Fruit fly (Drosophila melanogaster) whole organism, embryonic: ENCODE results near the gene Iris.

Experiments used
- Atf-2 ChIP-seq: fragments of 200-800 bp; sonication (Bioruptor generic); optimal IDR thresholded peaks from 2 replicates; lab custom pipeline; 2016; ENCODE audit warnings: missing biosample characterization, missing genetic modification characterization
- Blimp-1 ChIP-seq: fragments of 200-800 bp; sonication (Bioruptor generic); optimal IDR thresholded peaks from 3 replicates; lab custom pipeline; 2018; ENCODE audit warnings: missing biosample characterization, missing genetic modification characterization, mild to moderate bottlenecking, moderate library complexity, missing genetic modification reagents
- CG11247 ChIP-seq: fragments of 200-800 bp; sonication (Bioruptor generic); IDR thresholded peaks from 2 replicates; pipeline ENCODE4 v1.3.6; 2022; ENCODE audit warnings: missing biosample characterization, missing genetic modification characterization
- CG11695 ChIP-seq: fragments of 200-800 bp; sonication (Bioruptor generic); IDR thresholded peaks from 3 replicates; pipeline ENCODE4 v1.3.6; 2022; ENCODE audit warnings: missing biosample characterization, missing genetic modification characterization
- CG12155 ChIP-seq: fragments of 200-800 bp; sonication (Bioruptor generic); optimal IDR thresholded peaks from 3 replicates; lab custom pipeline; 2016; ENCODE audit warnings: missing biosample characterization, missing genetic modification characterization
- CG12236 ChIP-seq: fragments of 200-800 bp; sonication (Bioruptor generic); optimal IDR thresholded peaks from 2 replicates; lab custom pipeline; 2016; ENCODE audit warnings: missing biosample characterization, missing genetic modification characterization
- CG1529 ChIP-seq: fragments of 200-800 bp; sonication (Bioruptor generic); optimal IDR thresholded peaks from 3 replicates; lab custom pipeline; 2018; ENCODE audit warnings: missing biosample characterization, missing genetic modification characterization
- CG17361 ChIP-seq: fragments of 200-800 bp; sonication (Bioruptor generic); IDR thresholded peaks from 3 replicates; pipeline ENCODE4 v1.3.6; 2022; ENCODE audit warnings: missing biosample characterization, missing genetic modification characterization
- CG2116 ChIP-seq: fragments of 200-800 bp; sonication (Bioruptor generic); optimal IDR thresholded peaks from 3 replicates; lab custom pipeline; 2018; ENCODE audit warnings: missing biosample characterization, mild to moderate bottlenecking, missing genetic modification characterization
- CG30431 ChIP-seq: fragments of 200-800 bp; sonication (Bioruptor generic); optimal IDR thresholded peaks from 2 replicates; lab custom pipeline; 2017; ENCODE audit warnings: missing biosample characterization, missing genetic modification characterization
- CG31224 ChIP-seq: fragments of 200-800 bp; sonication (Bioruptor generic); IDR thresholded peaks from 2 replicates; pipeline ENCODE4 v1.3.6; 2022; ENCODE audit warnings: missing biosample characterization, missing genetic modification characterization
- CG3281 ChIP-seq: fragments of 200-800 bp; sonication (Bioruptor generic); optimal IDR thresholded peaks from 3 replicates; lab custom pipeline; 2017; ENCODE audit warnings: missing biosample characterization, mild to moderate bottlenecking, missing genetic modification characterization
- CG8290 ChIP-seq, 3 experiments: fragments of 200-800 bp; sonication (Bioruptor generic); optimal IDR thresholded peaks; 2 replicates each; lab custom pipeline; 2016 to 2019; ENCODE audit warnings: missing biosample characterization in 3 of 3, missing genetic modification characterization in 3 of 3, mild to moderate bottlenecking in 2 of 3, moderate library complexity in 1 of 3
- CG9727 ChIP-seq: fragments of 200-800 bp; sonication (Bioruptor generic); optimal IDR thresholded peaks from 3 replicates; lab custom pipeline; 2017; ENCODE audit warnings: missing biosample characterization, mild to moderate bottlenecking, missing genetic modification characterization
- Deaf1 ChIP-seq: fragments of 200-800 bp; optimal IDR thresholded peaks from 3 replicates; lab custom pipeline; 2019; ENCODE audit warnings: missing biosample characterization, mild to moderate bottlenecking, missing genetic modification characterization, moderate library complexity
- Drgx ChIP-seq: fragments of 200-800 bp; sonication (Bioruptor generic); IDR thresholded peaks from 2 replicates; pipeline ENCODE4 v1.3.6; 2022; ENCODE audit warnings: missing biosample characterization, missing genetic modification characterization
- Gug ChIP-seq: fragments of 200-800 bp; sonication (Bioruptor generic); IDR thresholded peaks from 4 replicates; pipeline ENCODE4 v1.3.6; 2022; ENCODE audit warnings: missing biosample characterization, missing genetic modification characterization
- HmgZ ChIP-seq: fragments of 200-800 bp; sonication (Bioruptor generic); optimal IDR thresholded peaks from 2 replicates; lab custom pipeline; 2018; ENCODE audit warnings: missing biosample characterization, mild to moderate bottlenecking, missing genetic modification characterization
- Kr ChIP-seq: fragments of 200-800 bp; sonication (Bioruptor generic); optimal IDR thresholded peaks from 2 replicates; lab custom pipeline; 2017; ENCODE audit warnings: missing biosample characterization, mild to moderate bottlenecking, missing genetic modification characterization
- NC2α ChIP-seq: fragments of 200-800 bp; sonication (Bioruptor generic); optimal IDR thresholded peaks from 2 replicates; lab custom pipeline; 2016; ENCODE audit warnings: missing biosample characterization, missing genetic modification characterization
- Nf-YB ChIP-seq: fragments of 200-800 bp; sonication (Bioruptor generic); optimal IDR thresholded peaks from 3 replicates; lab custom pipeline; 2019; ENCODE audit warnings: missing biosample characterization, mild to moderate bottlenecking, missing genetic modification characterization, moderate library complexity
- Sox100B ChIP-seq: fragments of 200-800 bp; sonication (Bioruptor generic); optimal IDR thresholded peaks from 3 replicates; lab custom pipeline; 2018; ENCODE audit warnings: missing biosample characterization, mild to moderate bottlenecking, missing genetic modification characterization
- ap ChIP-seq: fragments of 200-800 bp; sonication (Bioruptor generic); IDR thresholded peaks from 2 replicates; pipeline ENCODE4 v1.3.6; 2022; ENCODE audit warnings: missing biosample characterization, missing genetic modification characterization
- bowl ChIP-seq: fragments of 200-800 bp; sonication (Bioruptor generic); IDR thresholded peaks from 2 replicates; pipeline ENCODE4 v1.3.6; 2022; ENCODE audit warnings: missing biosample characterization, missing genetic modification characterization
- crol ChIP-seq: fragments of 200-800 bp; sonication (Bioruptor generic); IDR thresholded peaks from 2 replicates; pipeline ENCODE4 v1.3.6; 2022; ENCODE audit warnings: missing biosample characterization, missing genetic modification characterization
- crp ChIP-seq, 2 experiments: fragments of 200-800 bp; sonication (Bioruptor generic); optimal IDR thresholded peaks; 2 replicates in 1 of 2; 3 replicates in 1 of 2; lab custom pipeline; 2017; ENCODE audit warnings: missing biosample characterization in 2 of 2, missing genetic modification characterization in 2 of 2, mild to moderate bottlenecking in 1 of 2, moderate library complexity in 1 of 2
- dmrt11E ChIP-seq: fragments of 200-800 bp; sonication (Bioruptor generic); optimal IDR thresholded peaks from 3 replicates; lab custom pipeline; 2018; ENCODE audit warnings: missing biosample characterization, mild to moderate bottlenecking, missing genetic modification characterization, moderate library complexity
- dmrt99B ChIP-seq: fragments of 200-800 bp; sonication (Bioruptor generic); optimal IDR thresholded peaks from 2 replicates; lab custom pipeline; 2018; ENCODE audit warnings: missing biosample characterization, mild to moderate bottlenecking, missing genetic modification characterization, moderate library complexity
- ems ChIP-seq: fragments of 200-800 bp; sonication (Bioruptor generic); optimal IDR thresholded peaks from 3 replicates; lab custom pipeline; 2016; ENCODE audit warnings: missing biosample characterization, missing genetic modification characterization
- eyg ChIP-seq: fragments of 200-800 bp; sonication (Bioruptor generic); optimal IDR thresholded peaks from 3 replicates; lab custom pipeline; 2016; ENCODE audit warnings: missing biosample characterization, missing genetic modification characterization
- ftz-f1 ChIP-seq: fragments of 200-800 bp; sonication (Bioruptor generic); optimal IDR thresholded peaks from 2 replicates; lab custom pipeline; 2016; ENCODE audit warnings: missing biosample characterization, missing genetic modification characterization
- gcm ChIP-seq: fragments of 200-800 bp; sonication (Bioruptor generic); optimal IDR thresholded peaks from 2 replicates; lab custom pipeline; 2019; ENCODE audit warnings: missing biosample characterization, mild to moderate bottlenecking, missing genetic modification characterization, moderate library complexity
- hb ChIP-seq: fragments of 200-800 bp; sonication (Bioruptor generic); IDR thresholded peaks from 3 replicates; pipeline ENCODE4 v1.3.6; 2022; ENCODE audit warnings: missing biosample characterization, missing genetic modification characterization; ENCODE audit not compliant: partially characterized antibody
- hkb ChIP-seq, 2 experiments: fragments of 200-800 bp in 1 of 2; fragments of >200 bp in 1 of 2; sonication (Bioruptor generic) in 1 of 2; IDR thresholded peaks in 1 of 2; optimal IDR thresholded peaks in 1 of 2; 2 replicates each; pipeline versions ENCODE4 v1.3.6 to Lab custom; 2017 to 2022; ENCODE audit warnings: missing biosample characterization in 1 of 2, missing genetic modification characterization in 1 of 2
- lov ChIP-seq, 2 experiments: fragments of 200-800 bp in 1 of 2; fragments of >200 bp in 1 of 2; sonication (Bioruptor generic) in 1 of 2; IDR thresholded peaks in 1 of 2; optimal IDR thresholded peaks in 1 of 2; 2 replicates in 1 of 2; 3 replicates in 1 of 2; pipeline versions ENCODE4 v1.3.6 to Lab custom; 2017 to 2022; ENCODE audit warnings: missing biosample characterization in 1 of 2, missing genetic modification characterization in 1 of 2
- nau ChIP-seq: fragments of 200-800 bp; sonication (Bioruptor generic); optimal IDR thresholded peaks from 3 replicates; lab custom pipeline; 2017; ENCODE audit warnings: missing biosample characterization, mild to moderate bottlenecking, missing genetic modification characterization, missing genetic modification reagents
- nmo ChIP-seq: fragments of 200-800 bp; sonication (Bioruptor generic); optimal IDR thresholded peaks from 2 replicates; lab custom pipeline; 2018; ENCODE audit warnings: missing biosample characterization, mild to moderate bottlenecking, missing genetic modification characterization, moderate library complexity
- pan ChIP-seq, 4 experiments: fragments of >200 bp in 3 of 4; fragments of 200-800 bp in 1 of 4; sonication (Bioruptor generic) in 1 of 4; optimal IDR thresholded peaks in 3 of 4; IDR thresholded peaks in 1 of 4; 2 replicates each; pipeline versions ENCODE4 v1.3.6 to Lab custom; 2017 to 2022; ENCODE audit warnings: missing biosample characterization in 2 of 4, missing genetic modification characterization in 2 of 4, mixed read lengths in 1 of 4
- pb ChIP-seq: fragments of 200-800 bp; sonication (Bioruptor generic); optimal IDR thresholded peaks from 3 replicates; lab custom pipeline; 2016; ENCODE audit warnings: missing biosample characterization, missing genetic modification characterization
- pita ChIP-seq: fragments of 200-800 bp; sonication (Bioruptor generic); optimal IDR thresholded peaks from 2 replicates; lab custom pipeline; 2017; ENCODE audit warnings: missing biosample characterization, mild to moderate bottlenecking, missing genetic modification characterization
- salm ChIP-seq: fragments of 200-800 bp; sonication (Bioruptor generic); optimal IDR thresholded peaks from 2 replicates; lab custom pipeline; 2018; ENCODE audit warnings: missing biosample characterization, mild to moderate bottlenecking, missing genetic modification characterization
- sd ChIP-seq: fragments of 200-800 bp; sonication (Bioruptor generic); optimal IDR thresholded peaks from 3 replicates; lab custom pipeline; 2018; ENCODE audit warnings: missing biosample characterization, mild to moderate bottlenecking, missing genetic modification characterization, moderate library complexity
- sima ChIP-seq: fragments of 200-800 bp; sonication (Bioruptor generic); optimal IDR thresholded peaks from 2 replicates; lab custom pipeline; 2016; ENCODE audit warnings: missing biosample characterization, missing genetic modification characterization
- slbo ChIP-seq: fragments of 200-800 bp; sonication (Bioruptor generic); IDR thresholded peaks from 2 replicates; pipeline ENCODE4 v1.3.6; 2022; ENCODE audit warnings: missing biosample characterization, missing genetic modification characterization
- so ChIP-seq: fragments of 200-800 bp; sonication (Bioruptor generic); IDR thresholded peaks from 3 replicates; pipeline ENCODE4 v1.3.6; 2022; ENCODE audit warnings: missing biosample characterization, missing genetic modification characterization
- ssp ChIP-seq: fragments of 200-800 bp; sonication (Bioruptor generic); IDR thresholded peaks from 2 replicates; pipeline ENCODE4 v1.3.6; 2022; ENCODE audit warnings: missing biosample characterization, missing genetic modification characterization
- twi ChIP-seq: fragments of 200-800 bp; optimal IDR thresholded peaks from 2 replicates; lab custom pipeline; 2019; ENCODE audit warnings: missing biosample characterization, mild to moderate bottlenecking, missing genetic modification characterization, moderate library complexity
- usp ChIP-seq: fragments of >200 bp; optimal IDR thresholded peaks from 2 replicates; lab custom pipeline; 2017; ENCODE audit warnings: missing biosample characterization, missing genetic modification characterization

The Iris gene

dm6 chr2L:1121942-1122710 lies 11.8 kb downstream of the Iris start:
- TF ChIP-seq Blimp-1 (peak; percentile 16), lov (optimal IDR thresholded peaks at IDR 0.05; lab: Kevin White, UChicago) (no peak), lov (GFP tag; IDR thresholded peaks at IDR 0.05; lab: Robert Waterston, UW) (no peak), ap (no peak), CG11695 (GFP tag; lab: Robert Waterston, UW) (no peak), Deaf1 (tag; lab: Kevin White, UChicago) (no peak), pita (GFP tag; lab: Kevin White, UChicago) (no peak), nmo (GFP tag; lab: Kevin White, UChicago) (no peak), NC2α (GFP tag; lab: Kevin White, UChicago) (no peak), usp (GFP tag; lab: Kevin White, UChicago) (no peak), so (GFP tag; lab: Robert Waterston, UW) (no peak), ssp (no peak), CG1529 (GFP tag; lab: Kevin White, UChicago) (no peak), ftz-f1 (GFP tag; lab: Kevin White, UChicago) (no peak), twi (tag; lab: Kevin White, UChicago) (no peak), Atf-2 (GFP tag; lab: Kevin White, UChicago) (no peak), hkb (optimal IDR thresholded peaks at IDR 0.05; lab: Kevin White, UChicago) (no peak), hkb (GFP tag; IDR thresholded peaks at IDR 0.05; lab: Robert Waterston, UW) (no peak), crol (GFP tag; lab: Robert Waterston, UW) (no peak), CG31224 (GFP tag; lab: Robert Waterston, UW) (no peak), Drgx (GFP tag; lab: Robert Waterston, UW) (no peak), slbo (no peak), Sox100B (GFP tag; lab: Kevin White, UChicago) (peak; percentile 30), HmgZ (tag; lab: Kevin White, UChicago) (peak; percentile 13), crp (GFP tag; optimal IDR thresholded peaks at IDR 0.05; lab: Kevin White, UChicago) (no peak), CG8290 (GFP tag; optimal IDR thresholded peaks at IDR 0.05; lab: Kevin White, UChicago) (no peak), CG8290 (tag; optimal IDR thresholded peaks at IDR 0.05; lab: Kevin White, UChicago) (peak in 1 of 2 experiments; percentile 2), Gug (GFP tag; lab: Robert Waterston, UW) (no peak), sd (tag; lab: Kevin White, UChicago) (no peak), CG9727 (GFP tag; lab: Kevin White, UChicago) (no peak), eyg (GFP tag; lab: Kevin White, UChicago) (no peak), CG17361 (GFP tag; lab: Robert Waterston, UW) (0 out of 3 replicates have a peak, but pooled peaks have one; percentile 32), sima (GFP tag; lab: Kevin White, UChicago) (no peak), CG11247 (GFP tag; lab: Robert Waterston, UW) (no peak), CG12236 (GFP tag; lab: Kevin White, UChicago) (no peak), dmrt99B (no peak), pan (optimal IDR thresholded peaks at IDR 0.05; lab: Kevin White, UChicago) (no peak), pan (GFP tag; optimal IDR thresholded peaks at IDR 0.05 in 1 of 2, IDR thresholded peaks at IDR 0.05 in 1 of 2) (no peak), Kr (GFP tag; lab: Kevin White, UChicago) (no peak), CG3281 (GFP tag; lab: Kevin White, UChicago) (no peak), CG2116 (GFP tag; lab: Kevin White, UChicago) (no peak), Nf-YB (GFP tag; lab: Kevin White, UChicago) (no peak), dmrt11E (no peak), ems (GFP tag; lab: Kevin White, UChicago) (no peak), gcm (GFP tag; lab: Kevin White, UChicago) (no peak), bowl (GFP tag; lab: Robert Waterston, UW) (no peak), CG30431 (GFP tag; lab: Kevin White, UChicago) (no peak), salm (tag; lab: Kevin White, UChicago) (no peak), pb (GFP tag; lab: Kevin White, UChicago) (no peak), CG12155 (GFP tag; lab: Kevin White, UChicago) (no peak), hb (GFP tag; lab: Robert Waterston, UW) (no peak), nau (peak; percentile 8)
